Worm (Caenorhabditis elegans): ENCODE results near the gene lin-40.

DNA sequence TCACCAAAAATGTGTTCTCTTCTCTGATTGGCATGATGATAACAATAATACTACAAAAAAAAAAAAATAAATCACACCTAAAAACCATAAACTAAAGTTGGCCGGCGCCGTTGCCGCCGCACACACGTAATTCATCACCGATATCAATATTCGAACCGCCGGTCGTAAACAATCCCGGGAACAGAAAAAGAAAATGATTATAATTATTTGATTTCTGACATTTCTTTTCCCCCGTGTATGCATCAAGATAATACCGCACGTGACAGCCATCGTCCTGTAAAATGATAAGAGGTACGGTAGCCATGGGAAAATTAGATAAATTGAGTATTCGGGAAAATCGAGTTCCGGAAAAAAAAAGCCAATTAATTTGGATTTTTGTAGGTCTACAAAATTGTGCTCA lies 7.7 kb upstream of the lin-40 start:
- TF ChIP-seq nhr-237 (tag; optimal IDR thresholded peaks at IDR 0.05) (no peak), R02D3.7 (tag; optimal IDR thresholded peaks at IDR 0.05) (no peak)

Data from whole organism, L3 larva.